Worm (Caenorhabditis elegans) whole organism, L2 larva: ENCODE measurements around the gene cec-3.

Source experiments
- F13H6.1 ChIP-seq: sonication (generic microtip); optimal IDR thresholded peaks from 2 replicates; lab custom pipeline; 2016; ENCODE audit warnings: missing genetic modification characterization, missing compliant biosample characterization
- R02D3.7 ChIP-seq: fragments of 150-350 bp; optimal IDR thresholded peaks from 2 replicates; lab custom pipeline; 2014; ENCODE audit warnings: missing biosample characterization, missing genetic modification characterization
- Y55F3AM.14 ChIP-seq: fragments of 200-800 bp; sonication (Bioruptor generic); optimal IDR thresholded peaks from 2 replicates; lab custom pipeline; 2018; ENCODE audit warnings: mild to moderate bottlenecking, missing genetic modification characterization, missing compliant biosample characterization
- ZK546.5 ChIP-seq: sonication (generic microtip); optimal IDR thresholded peaks from 2 replicates; lab custom pipeline; 2017; ENCODE audit warnings: missing biosample characterization, missing genetic modification characterization
- alr-1 ChIP-seq: fragments of 150-350 bp; optimal IDR thresholded peaks from 2 replicates; lab custom pipeline; 2014; ENCODE audit warnings: missing biosample characterization, missing genetic modification characterization
- ama-1 ChIP-seq: fragments of 150-350 bp; optimal IDR thresholded peaks from 2 replicates; lab custom pipeline; 2018; ENCODE audit warnings: inconsistent platforms
- blmp-1 ChIP-seq: sonication (generic microtip); optimal IDR thresholded peaks from 2 replicates; lab custom pipeline; 2017; ENCODE audit warnings: missing genetic modification characterization, mild to moderate bottlenecking, missing compliant biosample characterization, antibody characterized with exemption, moderate library complexity; ENCODE audit not compliant: insufficient read depth
- ceh-82 ChIP-seq: fragments of 150-350 bp; optimal IDR thresholded peaks from 2 replicates; lab custom pipeline; 2014; ENCODE audit warnings: missing biosample characterization, missing genetic modification characterization
- crh-2 ChIP-seq: sonication (generic microtip); optimal IDR thresholded peaks from 2 replicates; lab custom pipeline; 2017; ENCODE audit warnings: missing biosample characterization, missing genetic modification characterization
- egl-27 ChIP-seq: sonication (generic microtip); optimal IDR thresholded peaks from 3 replicates; lab custom pipeline; 2017; ENCODE audit warnings: missing biosample characterization, missing genetic modification reagents, missing genetic modification characterization
- elt-1 ChIP-seq: fragments of 150-350 bp; optimal IDR thresholded peaks from 2 replicates; lab custom pipeline; 2014; ENCODE audit warnings: missing biosample characterization, missing genetic modification characterization
- fos-1 ChIP-seq: fragments of 150-350 bp; optimal IDR thresholded peaks from 2 replicates; lab custom pipeline; 2014; ENCODE audit warnings: missing biosample characterization, missing genetic modification characterization
- lin-11 ChIP-seq: fragments of 150-350 bp; sonication (generic microtip); optimal IDR thresholded peaks from 2 replicates; lab custom pipeline; 2014; ENCODE audit warnings: missing biosample characterization, missing genetic modification characterization, inconsistent platforms, mixed read lengths
- lin-13 ChIP-seq: fragments of 150-350 bp; optimal IDR thresholded peaks from 2 replicates; lab custom pipeline; 2014; ENCODE audit warnings: missing biosample characterization, missing genetic modification reagents, missing genetic modification characterization
- lin-39 ChIP-seq: fragments of 150-350 bp; optimal IDR thresholded peaks from 2 replicates; lab custom pipeline; 2014; ENCODE audit warnings: missing biosample characterization, missing genetic modification reagents, missing genetic modification characterization
- lsy-2 ChIP-seq, 2 experiments: fragments of 150-350 bp in 1 of 2; sonication (generic microtip) in 1 of 2; optimal IDR thresholded peaks; 2 replicates each; lab custom pipeline; 2014 to 2017; ENCODE audit warnings: missing biosample characterization in 2 of 2, missing genetic modification characterization in 2 of 2
- mab-5 ChIP-seq: fragments of 150-350 bp; optimal IDR thresholded peaks from 2 replicates; lab custom pipeline; 2014; ENCODE audit warnings: missing biosample characterization, missing genetic modification characterization
- mbf-1 ChIP-seq: sonication (generic microtip); optimal IDR thresholded peaks from 2 replicates; lab custom pipeline; 2017; ENCODE audit warnings: missing biosample characterization, missing genetic modification characterization
- mdl-1 ChIP-seq, 2 experiments: fragments of 150-350 bp in 1 of 2; sonication (generic microtip) in 1 of 2; optimal IDR thresholded peaks; 2 replicates each; lab custom pipeline; 2017; ENCODE audit warnings: missing biosample characterization in 2 of 2, missing genetic modification characterization in 2 of 2
- nhr-10 ChIP-seq: sonication (generic microtip); optimal IDR thresholded peaks from 2 replicates; lab custom pipeline; 2017; ENCODE audit warnings: missing biosample characterization, missing genetic modification characterization
- nhr-11 ChIP-seq: fragments of 150-350 bp; optimal IDR thresholded peaks from 2 replicates; lab custom pipeline; 2014; ENCODE audit warnings: missing biosample characterization, missing genetic modification characterization
- nhr-12 ChIP-seq: fragments of 150-350 bp; optimal IDR thresholded peaks from 2 replicates; lab custom pipeline; 2014; ENCODE audit warnings: missing biosample characterization, missing genetic modification characterization
- nhr-129 ChIP-seq: fragments of 150-350 bp; optimal IDR thresholded peaks from 2 replicates; lab custom pipeline; 2014; ENCODE audit warnings: missing biosample characterization, missing genetic modification characterization
- nhr-21 ChIP-seq: fragments of 150-350 bp; optimal IDR thresholded peaks from 2 replicates; lab custom pipeline; 2014; ENCODE audit warnings: missing biosample characterization, missing genetic modification characterization
- nhr-23 ChIP-seq: fragments of 150-350 bp; optimal IDR thresholded peaks from 2 replicates; lab custom pipeline; 2014; ENCODE audit warnings: missing biosample characterization, missing genetic modification reagents, missing genetic modification characterization
- nhr-237 ChIP-seq: fragments of 150-350 bp; optimal IDR thresholded peaks from 2 replicates; lab custom pipeline; 2014; ENCODE audit warnings: missing biosample characterization, missing genetic modification characterization
- nhr-25 ChIP-seq: fragments of 150-350 bp; sonication (generic microtip); optimal IDR thresholded peaks from 3 replicates; lab custom pipeline; 2014; ENCODE audit warnings: missing biosample characterization, missing genetic modification characterization
- nhr-6 ChIP-seq: fragments of 150-350 bp; optimal IDR thresholded peaks from 2 replicates; lab custom pipeline; 2014; ENCODE audit warnings: missing biosample characterization, missing genetic modification characterization
- nhr-77 ChIP-seq: fragments of 150-350 bp; optimal IDR thresholded peaks from 2 replicates; lab custom pipeline; 2014; ENCODE audit warnings: missing biosample characterization, missing genetic modification characterization
- sem-4 ChIP-seq: fragments of 150-350 bp; optimal IDR thresholded peaks from 2 replicates; lab custom pipeline; 2014; ENCODE audit warnings: missing biosample characterization, missing genetic modification reagents, missing genetic modification characterization
- skn-1 ChIP-seq: sonication (generic microtip); optimal IDR thresholded peaks from 2 replicates; lab custom pipeline; 2017; ENCODE audit warnings: missing biosample characterization, missing genetic modification characterization
- sma-3 ChIP-seq: sonication (generic microtip); optimal IDR thresholded peaks from 2 replicates; lab custom pipeline; 2016; ENCODE audit warnings: missing genetic modification reagents, missing genetic modification characterization, missing compliant biosample characterization
- sma-9 ChIP-seq, 2 experiments: fragments of 150-350 bp in 1 of 2; sonication (generic microtip) in 1 of 2; optimal IDR thresholded peaks; 2 replicates each; lab custom pipeline; 2014 to 2016; ENCODE audit warnings: missing genetic modification characterization in 2 of 2, mild to moderate bottlenecking in 1 of 2, missing biosample characterization in 1 of 2, missing compliant biosample characterization in 1 of 2, missing genetic modification reagents in 1 of 2, moderate library complexity in 1 of 2
- snpc-4 ChIP-seq: fragments of 150-350 bp; optimal IDR thresholded peaks from 2 replicates; lab custom pipeline; 2014; ENCODE audit warnings: missing biosample characterization, missing genetic modification characterization
- unc-39 ChIP-seq: fragments of 150-350 bp; optimal IDR thresholded peaks from 2 replicates; lab custom pipeline; 2014; ENCODE audit warnings: missing biosample characterization, missing genetic modification characterization
- unc-62 ChIP-seq: fragments of 150-350 bp; optimal IDR thresholded peaks from 2 replicates; lab custom pipeline; 2014; ENCODE audit warnings: missing biosample characterization, missing genetic modification reagents, missing genetic modification characterization
- zag-1 ChIP-seq: fragments of 150-350 bp; optimal IDR thresholded peaks from 2 replicates; lab custom pipeline; 2014; ENCODE audit warnings: missing biosample characterization, missing genetic modification characterization
- ztf-11 ChIP-seq: sonication (generic microtip); optimal IDR thresholded peaks from 2 replicates; lab custom pipeline; 2017; ENCODE audit warnings: missing biosample characterization, missing genetic modification characterization
- ztf-4 ChIP-seq: fragments of 150-350 bp; optimal IDR thresholded peaks from 2 replicates; lab custom pipeline; 2014; ENCODE audit warnings: missing biosample characterization, missing genetic modification characterization

Gene cec-3

DNA sequence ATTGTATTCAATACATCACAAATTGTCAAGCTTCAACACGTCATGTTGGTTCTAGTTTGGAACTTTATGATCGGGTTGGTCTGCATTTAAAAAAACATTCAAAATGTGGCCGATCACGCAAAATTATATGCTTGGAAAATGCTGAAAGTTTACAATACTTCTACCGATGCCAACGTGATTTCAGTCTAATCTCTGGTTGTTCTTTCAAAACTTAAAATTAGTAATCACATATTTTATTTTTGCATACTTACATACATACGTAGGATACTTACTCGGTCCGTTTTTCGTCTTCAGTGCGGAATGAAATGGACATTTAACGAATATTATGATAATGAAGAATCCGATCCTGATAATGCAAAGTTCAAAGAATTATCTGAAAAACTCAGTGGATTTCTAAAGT, 32.3 kb downstream of the cec-3 start, which contains the start of gene srw-62:
Gene srw-62 (plus strand): TSS at position 301 of the 400 bp plus-strand sequence.
- TF ChIP-seq blmp-1 (tag; lab: Kevin White, UChicago) (no peak), nhr-23 (tag; lab: Kevin White, UChicago) (no peak), elt-1 (tag; lab: Kevin White, UChicago) (no peak), sma-9 (GFP tag; optimal IDR thresholded peaks at IDR 0.05; lab: Kevin White, UChicago) (no peak), sma-9 (tag; optimal IDR thresholded peaks at IDR 0.05; lab: Kevin White, UChicago) (no peak), ZK546.5 (no peak), ceh-82 (no peak), nhr-129 (tag; lab: Kevin White, UChicago) (no peak), mab-5 (tag; lab: Kevin White, UChicago) (no peak), nhr-237 (tag; lab: Kevin White, UChicago) (no peak), lsy-2 (tag; optimal IDR thresholded peaks at IDR 0.05; lab: Kevin White, UChicago) (no peak), sem-4 (tag; lab: Kevin White, UChicago) (no peak), ztf-4 (tag; lab: Kevin White, UChicago) (no peak), lin-11 (tag; lab: Kevin White, UChicago) (no peak), mbf-1 (tag; lab: Kevin White, UChicago) (no peak), nhr-6 (tag; lab: Kevin White, UChicago) (no peak), ztf-11 (tag; lab: Kevin White, UChicago) (no peak), lin-13 (GFP tag; lab: Kevin White, UChicago) (no peak), crh-2 (tag; lab: Kevin White, UChicago) (no peak)

DNA sequence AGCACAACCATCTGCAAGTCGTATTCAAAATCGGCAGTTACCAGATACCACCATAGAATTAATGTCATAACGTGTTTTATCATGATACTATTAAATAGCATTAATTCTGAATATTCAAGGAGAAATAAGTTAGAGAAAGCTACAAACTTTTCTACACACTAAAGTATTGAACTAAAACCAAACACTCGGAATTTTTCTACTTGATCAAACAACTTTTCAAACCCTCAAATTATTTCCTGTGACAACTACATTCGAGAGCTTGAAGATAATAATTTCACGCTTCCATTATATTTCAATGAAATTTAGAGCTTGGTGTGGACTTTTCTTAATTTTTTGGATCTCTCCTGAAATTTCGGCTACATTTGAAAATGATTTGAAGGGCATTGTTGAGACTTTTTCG, 34.9 kb downstream of the cec-3 start, which contains the start of gene irld-47:
Gene irld-47 (minus strand): TSS at position 101 of the 400 bp plus-strand sequence.
- no peak for TF ChIP-seq nhr-11 (tag; lab: Kevin White, UChicago)
- no peak for TF ChIP-seq ztf-11 (tag; lab: Kevin White, UChicago)
- no peak for TF ChIP-seq Y55F3AM.14 (GFP tag; lab: Kevin White, UChicago)
- no peak for TF ChIP-seq lin-39
- TF ChIP-seq unc-39 (tag; lab: Kevin White, UChicago) = no peak
- no peak for TF ChIP-seq mdl-1 (tag; optimal IDR thresholded peaks at IDR 0.05; lab: Kevin White, UChicago)
- no peak for TF ChIP-seq nhr-23 (tag; lab: Kevin White, UChicago)
- TF ChIP-seq unc-62 = no peak
- no peak for TF ChIP-seq sma-3 (GFP tag; lab: Kevin White, UChicago)
- no peak for TF ChIP-seq alr-1
- no peak for TF ChIP-seq R02D3.7 (tag; lab: Kevin White, UChicago)
- no peak for TF ChIP-seq crh-2 (tag; lab: Kevin White, UChicago)
- TF ChIP-seq mab-5 (tag; lab: Kevin White, UChicago) = no peak

DNA sequence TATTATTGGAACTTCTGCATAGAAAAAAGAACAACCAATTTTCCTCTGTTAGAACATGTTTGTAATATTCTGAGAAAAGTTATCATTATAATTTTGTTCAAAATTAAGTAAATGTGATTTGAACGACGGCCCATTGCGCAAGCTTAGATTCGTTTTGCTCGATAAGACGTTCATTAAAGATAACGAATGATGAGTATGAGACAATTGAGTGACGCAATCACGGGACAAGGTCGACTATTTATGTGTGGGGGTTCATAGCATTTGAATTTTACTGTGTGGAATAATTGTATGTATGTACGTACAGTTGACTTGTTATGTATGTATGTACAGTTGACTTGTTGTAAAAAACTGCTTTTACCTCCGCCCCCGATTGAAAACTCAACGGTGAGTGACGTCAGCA, 38.0 kb downstream of the cec-3 start:
- no peak for TF ChIP-seq nhr-6 (tag; lab: Kevin White, UChicago)
- TF ChIP-seq fos-1 = no peak
- TF ChIP-seq skn-1 (tag; lab: Kevin White, UChicago) = no peak
- TF ChIP-seq sma-9 (GFP tag; optimal IDR thresholded peaks at IDR 0.05; lab: Kevin White, UChicago) = no peak
- no peak for TF ChIP-seq sma-9 (tag; optimal IDR thresholded peaks at IDR 0.05; lab: Kevin White, UChicago)
- TF ChIP-seq nhr-12 = no peak
- no peak for TF ChIP-seq ztf-4 (tag; lab: Kevin White, UChicago)
- no peak for TF ChIP-seq ama-1 (lab: Kevin White, UChicago)
- no peak for TF ChIP-seq nhr-77 (tag; lab: Kevin White, UChicago)

DNA sequence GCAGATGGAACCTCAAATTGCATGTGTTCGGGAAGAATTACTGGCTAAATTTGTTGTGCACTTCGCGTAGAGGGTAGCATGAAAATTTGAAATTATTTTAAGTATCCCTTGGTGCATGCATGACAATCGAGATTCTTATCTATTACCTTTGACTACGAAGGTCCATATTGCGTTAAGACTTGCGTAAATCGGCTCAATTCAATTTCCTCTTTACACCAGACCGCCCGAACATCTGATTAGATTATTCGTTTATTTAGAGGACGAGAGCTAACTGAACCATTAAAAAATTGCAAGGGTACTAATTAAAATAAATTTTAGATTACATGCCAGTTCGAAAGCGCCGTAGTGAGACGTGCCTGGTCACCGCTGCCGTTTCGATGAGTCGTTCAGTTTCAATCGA, 39.8 kb downstream of the cec-3 start:
- no peak for TF ChIP-seq nhr-11 (tag; lab: Kevin White, UChicago)
- no peak for TF ChIP-seq egl-27 (tag; lab: Kevin White, UChicago)
- no peak for TF ChIP-seq sma-3 (GFP tag; lab: Kevin White, UChicago)
- TF ChIP-seq lin-39 = no peak
- no peak for TF ChIP-seq nhr-10 (tag; lab: Kevin White, UChicago)
- no peak for TF ChIP-seq mbf-1 (tag; lab: Kevin White, UChicago)
- TF ChIP-seq nhr-21 (tag; lab: Kevin White, UChicago) = no peak
- TF ChIP-seq ZK546.5 = no peak
- no peak for TF ChIP-seq lin-13 (GFP tag; lab: Kevin White, UChicago)
- no peak for TF ChIP-seq zag-1 (tag; lab: Kevin White, UChicago)
- no peak for TF ChIP-seq nhr-25 (tag; lab: Kevin White, UChicago)
- TF ChIP-seq F13H6.1 (tag; lab: Kevin White, UChicago) = no peak
- no peak for TF ChIP-seq Y55F3AM.14 (GFP tag; lab: Kevin White, UChicago)
- TF ChIP-seq snpc-4 (tag; lab: Kevin White, UChicago) = no peak
- TF ChIP-seq ama-1 (lab: Kevin White, UChicago) = no peak
